Worm (Caenorhabditis elegans) whole organism, L1 larva: Measurements from ENCODE around the gene srd-38.

Experiments
- C04F5.9 ChIP-seq: sonication (generic microtip); optimal IDR thresholded peaks from 2 replicates; lab custom pipeline; 2016; ENCODE audit warnings: missing genetic modification characterization, missing compliant biosample characterization
- C34B4.2 ChIP-seq: sonication (generic microtip); optimal IDR thresholded peaks from 2 replicates; lab custom pipeline; 2017; ENCODE audit warnings: mild to moderate bottlenecking, missing genetic modification characterization, missing compliant biosample characterization
- alr-1 ChIP-seq: fragments of 200-800 bp; sonication (Bioruptor generic); optimal IDR thresholded peaks from 2 replicates; lab custom pipeline; 2018; ENCODE audit warnings: borderline replicate concordance, mild to moderate bottlenecking, missing genetic modification characterization, missing compliant biosample characterization
- blmp-1 ChIP-seq: fragments of 150-350 bp; optimal IDR thresholded peaks from 2 replicates; lab custom pipeline; 2014; ENCODE audit warnings: missing biosample characterization, missing genetic modification characterization
- ceh-8 ChIP-seq: fragments of 200-800 bp; sonication (Bioruptor generic); optimal IDR thresholded peaks from 2 replicates; lab custom pipeline; 2018; ENCODE audit warnings: mild to moderate bottlenecking, missing genetic modification characterization, moderate library complexity, missing compliant biosample characterization
- ceh-82 ChIP-seq, 3 experiments: fragments of 150-350 bp in 1 of 3; sonication (generic microtip) in 2 of 3; optimal IDR thresholded peaks; 2 replicates each; lab custom pipeline; 2014 to 2017; ENCODE audit warnings: missing biosample characterization in 3 of 3, missing genetic modification characterization in 3 of 3
- ceh-90 ChIP-seq: sonication (generic microtip); optimal IDR thresholded peaks from 2 replicates; lab custom pipeline; 2016; ENCODE audit warnings: missing genetic modification characterization, missing compliant biosample characterization
- ces-1 ChIP-seq: fragments of 150-350 bp; optimal IDR thresholded peaks from 2 replicates; lab custom pipeline; 2014; ENCODE audit warnings: missing biosample characterization, missing genetic modification reagents, missing genetic modification characterization
- elt-2 ChIP-seq: sonication (generic microtip); optimal IDR thresholded peaks from 2 replicates; lab custom pipeline; 2016; ENCODE audit warnings: missing genetic modification characterization, mild to moderate bottlenecking, inconsistent platforms, missing compliant biosample characterization, missing genetic modification reagents
- elt-3 ChIP-seq, 6 experiments: fragments of 150-350 bp in 1 of 6; sonication (generic microtip); optimal IDR thresholded peaks; 2 replicates each; lab custom pipeline; 2017 to 2018; ENCODE audit warnings: missing biosample characterization in 6 of 6, missing genetic modification characterization in 6 of 6, inconsistent platforms in 1 of 6
- ets-5 ChIP-seq: fragments of 200-800 bp; sonication (Bioruptor generic); IDR thresholded peaks from 2 replicates; pipeline ENCODE4 v1.3.6; 2022; ENCODE audit warnings: missing genetic modification characterization, missing compliant biosample characterization
- grh-1 ChIP-seq: fragments of 200-800 bp; sonication (Bioruptor generic); IDR thresholded peaks from 2 replicates; pipeline ENCODE4 v1.3.6; 2022; ENCODE audit warnings: missing genetic modification reagents, missing genetic modification characterization, missing compliant biosample characterization
- hlh-17 ChIP-seq: fragments of 200-800 bp; sonication (Bioruptor generic); optimal IDR thresholded peaks from 2 replicates; lab custom pipeline; 2018; ENCODE audit warnings: missing genetic modification characterization, mild to moderate bottlenecking, missing compliant biosample characterization, moderate library complexity, borderline replicate concordance
- hlh-4 ChIP-seq: sonication (generic microtip); optimal IDR thresholded peaks from 2 replicates; lab custom pipeline; 2016; ENCODE audit warnings: mild to moderate bottlenecking, missing genetic modification characterization, missing compliant biosample characterization
- jun-1 ChIP-seq: fragments of 150-350 bp; optimal IDR thresholded peaks from 2 replicates; lab custom pipeline; 2014; ENCODE audit warnings: missing biosample characterization, missing genetic modification reagents, missing genetic modification characterization
- lin-13 ChIP-seq: fragments of 150-350 bp; optimal IDR thresholded peaks from 2 replicates; lab custom pipeline; 2014; ENCODE audit warnings: missing biosample characterization, missing genetic modification reagents, missing genetic modification characterization
- lin-15B ChIP-seq: fragments of 150-350 bp; sonication (generic microtip); optimal IDR thresholded peaks from 3 replicates; lab custom pipeline; 2014; ENCODE audit warnings: missing biosample characterization, missing genetic modification characterization
- lin-35 ChIP-seq, 2 experiments: fragments of 150-350 bp; optimal IDR thresholded peaks; 2 replicates each; lab custom pipeline; 2014; ENCODE audit warnings: missing biosample characterization in 2 of 2, missing genetic modification characterization in 2 of 2, missing genetic modification reagents in 2 of 2
- mef-2 ChIP-seq: fragments of 150-350 bp; optimal IDR thresholded peaks from 2 replicates; lab custom pipeline; 2014; ENCODE audit warnings: missing biosample characterization, missing genetic modification characterization
- nhr-11 ChIP-seq: fragments of 150-350 bp; optimal IDR thresholded peaks from 2 replicates; lab custom pipeline; 2014; ENCODE audit warnings: missing biosample characterization, missing genetic modification characterization
- nhr-12 ChIP-seq: sonication (generic microtip); optimal IDR thresholded peaks from 2 replicates; lab custom pipeline; 2017; ENCODE audit warnings: missing biosample characterization, missing genetic modification characterization
- nhr-20 ChIP-seq: sonication (generic microtip); optimal IDR thresholded peaks from 2 replicates; lab custom pipeline; 2016; ENCODE audit warnings: mild to moderate bottlenecking, missing genetic modification characterization, missing compliant biosample characterization
- nhr-47 ChIP-seq: sonication (generic microtip); optimal IDR thresholded peaks from 2 replicates; lab custom pipeline; 2016; ENCODE audit warnings: mild to moderate bottlenecking, missing genetic modification characterization, moderate library complexity, missing compliant biosample characterization
- nhr-71 ChIP-seq: sonication (generic microtip); optimal IDR thresholded peaks from 2 replicates; lab custom pipeline; 2016; ENCODE audit warnings: mild to moderate bottlenecking, missing genetic modification characterization, moderate library complexity, missing compliant biosample characterization
- nhr-85 ChIP-seq: sonication (generic microtip); peaks from one replicate; lab custom pipeline; 2016; ENCODE audit warnings: missing genetic modification characterization, inconsistent platforms, missing compliant biosample characterization
- nhr-90 ChIP-seq: sonication (generic microtip); optimal IDR thresholded peaks from 2 replicates; lab custom pipeline; 2016; ENCODE audit warnings: mild to moderate bottlenecking, missing genetic modification characterization, missing compliant biosample characterization; ENCODE audit not compliant: poor library complexity
- rnt-1 ChIP-seq: sonication (generic microtip); optimal IDR thresholded peaks from 2 replicates; lab custom pipeline; 2016; ENCODE audit warnings: mild to moderate bottlenecking, missing genetic modification characterization, moderate library complexity, missing compliant biosample characterization
- skn-1 ChIP-seq: fragments of 150-350 bp; optimal IDR thresholded peaks from 2 replicates; lab custom pipeline; 2014; ENCODE audit warnings: missing biosample characterization, missing genetic modification characterization
- sox-4 ChIP-seq: sonication (generic microtip); optimal IDR thresholded peaks from 2 replicates; lab custom pipeline; 2016; ENCODE audit warnings: missing genetic modification characterization, missing compliant biosample characterization
- sptf-1 ChIP-seq: fragments of 150-350 bp; optimal IDR thresholded peaks from 2 replicates; lab custom pipeline; 2014; ENCODE audit warnings: missing biosample characterization, missing genetic modification characterization
- sup-37 ChIP-seq: fragments of 200-800 bp; sonication (Bioruptor generic); optimal IDR thresholded peaks from 2 replicates; lab custom pipeline; 2018; ENCODE audit warnings: mild to moderate bottlenecking, missing genetic modification characterization, missing compliant biosample characterization
- unc-30 ChIP-seq: sonication (generic microtip); optimal IDR thresholded peaks from 2 replicates; lab custom pipeline; 2017; ENCODE audit warnings: missing biosample characterization, missing genetic modification characterization
- unc-62 ChIP-seq: fragments of 150-350 bp; optimal IDR thresholded peaks from 2 replicates; lab custom pipeline; 2014; ENCODE audit warnings: missing biosample characterization, missing genetic modification reagents, missing genetic modification characterization
- unc-98 ChIP-seq: fragments of 200-800 bp; sonication (Bioruptor generic); IDR thresholded peaks from 2 replicates; pipeline ENCODE4 v1.3.6; 2022; ENCODE audit warnings: missing genetic modification characterization, missing compliant biosample characterization
- zag-1 ChIP-seq: fragments of 150-350 bp; optimal IDR thresholded peaks from 2 replicates; lab custom pipeline; 2014; ENCODE audit warnings: missing biosample characterization, missing genetic modification characterization

The srd-38 gene

DNA sequence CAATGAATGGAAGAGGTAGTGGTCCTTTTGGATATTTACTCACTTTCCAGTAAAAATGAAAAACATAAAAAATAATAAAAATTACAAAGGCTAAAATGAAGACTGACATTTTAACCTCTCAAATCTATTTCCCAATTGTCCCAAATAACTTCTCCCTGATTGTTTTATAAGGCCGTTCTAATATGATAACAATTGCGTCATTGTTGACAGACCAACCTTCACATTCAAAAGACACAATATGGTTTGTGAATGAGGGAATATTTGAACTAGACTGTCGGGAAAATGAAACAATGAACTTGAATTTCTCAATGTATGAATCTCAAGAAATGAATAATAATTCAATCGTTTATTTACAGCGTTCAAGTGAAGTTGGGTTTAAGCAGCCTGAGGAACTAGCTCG is 24.4 kb upstream of the srd-38 start, which contains the start of gene cyp-14A1:
Gene cyp-14A1, minus strand, starts transcription at position 126 of the 400 bp plus-strand sequence.
- TF ChIP-seq nhr-85 (tag; lab: Kevin White, UChicago): peak; percentile 45
- TF ChIP-seq nhr-20 (tag; lab: Kevin White, UChicago): peak; percentile 43
- peak in 3 of 6 experiments; percentile 35 to 56 (median 48) for TF ChIP-seq elt-3 (tag; optimal IDR thresholded peaks at IDR 0.05; lab: Kevin White, UChicago)
- TF ChIP-seq nhr-90 (tag; lab: Kevin White, UChicago): no peak

- no peak for TF ChIP-seq nhr-20 (tag; lab: Kevin White, UChicago)
- TF ChIP-seq blmp-1 (tag; lab: Kevin White, UChicago): peak; percentile 31
Measured at ce11 chrX:13269586-13269985, 22.0 kb upstream of the srd-38 start, which contains the start of gene cyp-14A2. cyp-14A2 (minus strand) TSS chrX:13269686.

ce11 chrX:13274102-13274501 is 17.5 kb upstream of the srd-38 start, which contains the start of gene cyp-14A3:
cyp-14A3 (minus strand) TSS chrX:13274202.
- TF ChIP-seq hlh-17: no peak
- TF ChIP-seq jun-1 (tag; lab: Kevin White, UChicago): no peak
- no peak for TF ChIP-seq mef-2 (tag; lab: Kevin White, UChicago)
- no peak for TF ChIP-seq rnt-1 (tag; lab: Kevin White, UChicago)
- no peak for TF ChIP-seq sptf-1 (tag; lab: Kevin White, UChicago)
- TF ChIP-seq unc-62 (GFP tag; lab: Kevin White, UChicago): no peak
- TF ChIP-seq nhr-11: no peak
- no peak for TF ChIP-seq C04F5.9
- TF ChIP-seq unc-30 (tag; lab: Kevin White, UChicago): no peak
- TF ChIP-seq blmp-1 (tag; lab: Kevin White, UChicago): no peak
- no peak for TF ChIP-seq hlh-4 (tag; lab: Kevin White, UChicago)
- TF ChIP-seq elt-2 (tag; lab: Kevin White, UChicago): no peak
- no peak for TF ChIP-seq sox-4 (tag; lab: Kevin White, UChicago)
- TF ChIP-seq sup-37: no peak
- no peak for TF ChIP-seq nhr-71 (tag; lab: Kevin White, UChicago)
- no peak for TF ChIP-seq grh-1 (GFP tag; lab: Robert Waterston, UW)

DNA sequence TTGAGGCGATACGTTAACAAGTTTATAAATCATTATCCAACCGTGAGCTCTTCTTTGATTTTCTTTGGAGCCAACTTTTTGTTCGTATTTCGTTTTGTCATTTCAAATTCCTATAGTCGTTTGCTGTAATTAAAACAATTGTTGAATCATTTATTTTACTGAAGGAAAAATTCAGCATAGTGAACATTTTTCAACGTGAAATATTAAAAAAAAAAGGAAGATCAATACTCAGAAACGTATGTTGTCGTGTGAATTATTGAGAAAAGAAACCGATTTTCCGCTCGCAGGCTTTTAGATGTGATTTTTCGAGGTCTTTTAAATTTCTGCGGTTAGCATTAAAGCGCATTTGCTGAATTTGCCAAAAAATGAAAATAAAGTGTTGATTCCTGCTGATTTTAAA is 12.7 kb upstream of the srd-38 start, which contains the start of gene phf-33:
Gene phf-33, minus strand, starts transcription at position 101 of the 400 bp plus-strand sequence.
- TF ChIP-seq zag-1 (tag; lab: Kevin White, UChicago) (no peak), nhr-47 (tag; lab: Kevin White, UChicago) (no peak), alr-1 (tag; lab: Kevin White, UChicago) (no peak)

DNA sequence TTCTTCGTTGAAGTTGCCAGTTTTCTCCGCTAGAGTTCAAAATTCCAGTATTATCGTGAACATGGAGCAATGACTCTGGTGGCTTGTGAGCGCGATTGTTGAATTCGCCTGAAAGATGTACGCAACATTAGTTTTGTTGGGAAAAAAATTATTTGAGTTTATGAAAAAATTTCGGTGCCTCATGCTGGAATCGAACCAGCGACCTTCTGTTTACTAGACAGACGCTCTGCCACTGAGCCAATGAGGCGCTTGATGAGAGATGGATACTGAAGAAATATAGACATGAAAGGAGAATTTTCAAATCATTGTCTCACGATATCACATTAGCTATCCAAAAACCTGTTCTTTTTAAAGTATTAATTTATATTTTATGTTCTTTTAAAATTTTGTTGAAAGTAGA is 8.1 kb upstream of the srd-38 start:
- TF ChIP-seq lin-15B (tag; lab: Kevin White, UChicago) (no peak), skn-1 (tag; lab: Kevin White, UChicago) (no peak), ceh-8 (GFP tag; lab: Kevin White, UChicago) (no peak), ets-5 (no peak), jun-1 (tag; lab: Kevin White, UChicago) (no peak), lin-13 (GFP tag; lab: Kevin White, UChicago) (no peak), ceh-90 (tag; lab: Kevin White, UChicago) (no peak), nhr-20 (tag; lab: Kevin White, UChicago) (peak; percentile 13), nhr-12 (tag; lab: Kevin White, UChicago) (no peak), ces-1 (GFP tag; lab: Kevin White, UChicago) (no peak), ceh-82 (tag; optimal IDR thresholded peaks at IDR 0.05; lab: Kevin White, UChicago) (peak in 1 of 3 experiments; percentile 2), nhr-90 (tag; lab: Kevin White, UChicago) (peak; percentile 12), lin-35 (GFP tag; optimal IDR thresholded peaks at IDR 0.05; lab: Kevin White, UChicago) (peak in 1 of 2 experiments; percentile 13), unc-98 (no peak), C34B4.2 (no peak)
